Fruit fly (Drosophila melanogaster): ENCODE data around the gene Sac1.

Sac1 gene

DNA sequence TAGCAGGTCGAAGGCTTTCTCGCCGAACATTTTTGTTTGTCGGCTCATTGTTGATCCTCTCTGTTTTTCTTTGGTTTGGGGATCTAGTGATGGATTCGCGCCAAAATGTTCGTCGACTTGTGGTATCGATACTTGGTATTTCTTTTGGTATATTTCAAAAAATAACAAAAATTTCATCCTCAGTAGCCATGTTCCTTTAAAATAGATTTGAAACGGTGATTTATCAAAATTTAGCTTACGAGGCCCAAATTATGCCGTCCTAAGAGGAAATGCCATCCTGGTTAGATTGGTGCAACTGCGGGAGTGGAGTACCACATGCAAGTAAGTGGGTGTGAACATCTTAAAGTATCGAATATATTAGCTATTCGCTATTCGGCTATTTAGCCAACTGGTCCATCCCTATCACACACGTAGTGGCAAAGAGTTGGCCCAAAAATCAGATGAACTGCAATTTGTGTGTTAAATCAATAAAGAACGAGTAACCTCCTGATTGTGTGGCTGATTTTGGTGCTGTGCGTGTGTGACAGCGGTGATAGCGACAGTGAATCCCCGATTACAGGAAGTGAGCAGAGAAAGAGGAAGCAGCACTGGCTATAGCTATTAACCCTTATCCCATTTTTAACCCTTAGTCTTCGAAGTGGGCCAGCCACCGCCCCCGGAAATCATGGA, at the start of gene Sac1, which contains the start of gene Psf1 (continued):
- TF ChIP-seq crp (GFP tag; optimal IDR thresholded peaks at IDR 0.05) (peak in 1 of 2 experiments; percentile 12), CG10274 (GFP tag; optimal IDR thresholded peaks at IDR 0.05) (no peak), CG12071 (GFP tag; optimal IDR thresholded peaks at IDR 0.05) (no peak), Gsc (GFP tag; IDR thresholded peaks at IDR 0.05) (no peak), ERR (GFP tag; optimal IDR thresholded peaks at IDR 0.05) (no peak), pan (optimal IDR thresholded peaks at IDR 0.05) (no peak), pan (GFP tag; optimal IDR thresholded peaks at IDR 0.05 in 1 of 2, IDR thresholded peaks at IDR 0.05 in 1 of 2) (peak in 1 of 2 experiments; percentile 13), fd96Cb (tag; optimal IDR thresholded peaks at IDR 0.05) (no peak), Hr39 (optimal IDR thresholded peaks at IDR 0.05) (no peak), Tbp (GFP tag; optimal IDR thresholded peaks at IDR 0.05) (no peak), CG31365 (tag; optimal IDR thresholded peaks at IDR 0.05) (no peak), bowl (GFP tag; IDR thresholded peaks at IDR 0.05) (no peak), CG4707 (GFP tag; optimal IDR thresholded peaks at IDR 0.05) (no peak), CG2120 (GFP tag; optimal IDR thresholded peaks at IDR 0.05) (peak; percentile 78), Abd-B (GFP tag; optimal IDR thresholded peaks at IDR 0.05) (peak; percentile 47), otp (GFP tag; IDR thresholded peaks at IDR 0.05) (no peak), shn (GFP tag; optimal IDR thresholded peaks at IDR 0.05) (peak; percentile 62), gcm (GFP tag; optimal IDR thresholded peaks at IDR 0.05) (no peak), ttk (GFP tag; IDR thresholded peaks at IDR 0.05) (peak; percentile 24; the same call in 1 of the 2 replicates), ci (GFP tag; IDR thresholded peaks at IDR 0.05) (0 out of 3 replicates have a peak, but pooled peaks have one; percentile 27), usp (GFP tag; optimal IDR thresholded peaks at IDR 0.05) (no peak), CG17361 (GFP tag; IDR thresholded peaks at IDR 0.05) (peak; percentile 75), tna (GFP tag; IDR thresholded peaks at IDR 0.05; ENCODE audit: partially characterized antibody) (peak; percentile 60), CG31441 (GFP tag; IDR thresholded peaks at IDR 0.05) (no peak; the same call in 1 of the 2 replicates), CG4404 (GFP tag; IDR thresholded peaks at IDR 0.05) (no peak; the same call in 1 of the 2 replicates), Ada2b (GFP tag; IDR thresholded peaks at IDR 0.05) (no peak; the same call in 1 of the 2 replicates), gcm2 (GFP tag; optimal IDR thresholded peaks at IDR 0.05) (no peak), CG6854 (GFP tag; optimal IDR thresholded peaks at IDR 0.05) (no peak), toy (GFP tag; IDR thresholded peaks at IDR 0.05) (no peak), CG11560 (tag; IDR thresholded peaks at IDR 0.05) (no peak), stc (GFP tag; IDR thresholded peaks at IDR 0.05) (no peak), lov (optimal IDR thresholded peaks at IDR 0.05) (no peak), lov (GFP tag; IDR thresholded peaks at IDR 0.05) (no peak), CG11504 (tag; optimal IDR thresholded peaks at IDR 0.05) (no peak), C15 (GFP tag; IDR thresholded peaks at IDR 0.05) (no peak), CG7963 (GFP tag; IDR thresholded peaks at IDR 0.05; ENCODE audit: partially characterized antibody) (no peak), CG6683 (GFP tag; optimal IDR thresholded peaks at IDR 0.05) (no peak), sens-2 (GFP tag; IDR thresholded peaks at IDR 0.05) (no peak), lilli (GFP tag; optimal IDR thresholded peaks at IDR 0.05) (peak; percentile 76), bsh (GFP tag; optimal IDR thresholded peaks at IDR 0.05) (peak in 1 of 2 experiments; percentile 22), ssp (GFP tag; IDR thresholded peaks at IDR 0.05) (peak; percentile 91), CG11085 (GFP tag; IDR thresholded peaks at IDR 0.05) (no peak; the same call in 1 of the 2 replicates), CG11093 (GFP tag; IDR thresholded peaks at IDR 0.05) (no peak), Neu2 (GFP tag; optimal IDR thresholded peaks at IDR 0.05; ENCODE audit: borderline replicate concordance) (no peak), CG16863 (GFP tag; optimal IDR thresholded peaks at IDR 0.05) (peak; percentile 93), HmgD (GFP tag; optimal IDR thresholded peaks at IDR 0.05) (peak; percentile 29), Chrac-16 (GFP tag; optimal IDR thresholded peaks at IDR 0.05) (peak; percentile 51), CG30020 (tag; optimal IDR thresholded peaks at IDR 0.05) (peak; percentile 83), CG4820 (GFP tag; optimal IDR thresholded peaks at IDR 0.05) (peak; percentile 36), CG14667 (GFP tag; IDR thresholded peaks at IDR 0.05) (no peak), pum (GFP tag; optimal IDR thresholded peaks at IDR 0.05) (peak; percentile 58), her (GFP tag; optimal IDR thresholded peaks at IDR 0.05) (no peak)

Data from whole organism, embryonic.